Fruit fly (Drosophila melanogaster): ENCODE measurements around the gene Muc91C.

DNA sequence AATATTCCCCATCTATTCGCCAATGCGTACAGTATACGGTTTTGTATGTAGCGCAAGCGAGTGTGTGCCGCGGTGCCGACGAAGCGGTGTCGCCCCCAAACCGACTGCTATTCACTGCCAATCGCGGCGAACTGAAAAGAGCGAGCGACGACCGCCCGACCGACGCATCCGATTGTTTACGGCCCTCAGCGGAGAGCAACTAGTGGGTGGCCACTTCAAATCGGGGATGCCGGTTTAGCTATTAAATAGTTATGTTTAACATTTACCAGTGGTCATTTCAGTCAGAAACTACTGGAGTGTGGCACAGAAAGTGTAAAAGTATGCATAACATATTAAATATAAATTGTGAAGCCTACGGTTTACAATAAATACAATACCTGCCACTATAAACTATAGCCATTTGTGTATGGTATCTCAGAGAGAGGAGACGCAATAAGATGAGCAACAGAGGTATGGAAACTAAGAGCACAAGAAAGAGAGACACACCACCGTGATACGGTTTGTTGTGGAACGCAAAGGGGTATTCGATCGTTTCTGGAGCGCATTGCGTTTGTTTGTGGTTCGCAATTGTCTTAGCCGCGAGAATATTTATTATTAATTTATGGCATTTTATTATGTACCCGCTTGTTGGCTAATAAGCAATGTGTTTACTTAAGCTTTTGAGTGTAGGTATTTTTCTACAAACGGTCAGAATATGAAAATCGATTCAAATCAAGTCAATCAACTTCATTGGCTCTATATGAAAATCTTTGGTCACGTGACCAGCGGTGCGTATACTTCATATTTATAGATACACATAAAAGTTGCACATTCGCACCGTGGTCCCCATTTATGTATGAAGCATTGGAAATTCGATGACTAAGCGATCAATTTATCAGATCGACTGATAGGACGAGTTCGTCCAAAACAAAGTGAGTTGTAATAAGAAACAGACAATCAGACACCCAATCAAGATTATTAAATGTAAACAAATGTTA, 47.7 kb upstream of the Muc91C start:
- TF ChIP-seq CG8478 (optimal IDR thresholded peaks at IDR 0.05) (no peak), CTCF (optimal IDR thresholded peaks at IDR 0.05) (no peak)

Data from S2 (cell line).